Worm (Caenorhabditis elegans) whole organism, L1 larva: ENCODE data around the gene Y73F8A.14.

Experiments
- dpl-1 ChIP-seq, 3 experiments: fragments of 150-350 bp in 2 of 3; sonication (generic microtip) in 1 of 3; optimal IDR thresholded peaks; 2 replicates each; lab custom pipeline; 2014 to 2017; ENCODE audit warnings: missing biosample characterization in 3 of 3, missing genetic modification characterization in 3 of 3, missing genetic modification reagents in 3 of 3
- fkh-10 ChIP-seq: sonication (generic microtip); optimal IDR thresholded peaks from 2 replicates; lab custom pipeline; 2017; ENCODE audit warnings: missing biosample characterization, missing genetic modification reagents, missing genetic modification characterization
- lin-13 ChIP-seq: fragments of 150-350 bp; optimal IDR thresholded peaks from 2 replicates; lab custom pipeline; 2014; ENCODE audit warnings: missing biosample characterization, missing genetic modification reagents, missing genetic modification characterization
- lin-15B ChIP-seq: fragments of 150-350 bp; sonication (generic microtip); optimal IDR thresholded peaks from 3 replicates; lab custom pipeline; 2014; ENCODE audit warnings: missing biosample characterization, missing genetic modification characterization
- lin-39 ChIP-seq: fragments of 150-350 bp; optimal IDR thresholded peaks from 2 replicates; lab custom pipeline; 2014; ENCODE audit warnings: missing biosample characterization, missing genetic modification reagents, missing genetic modification characterization
- lsy-2 ChIP-seq, 2 experiments: fragments of 150-350 bp; optimal IDR thresholded peaks; 2 replicates each; lab custom pipeline; 2014; ENCODE audit warnings: missing biosample characterization in 2 of 2, missing genetic modification characterization in 2 of 2
- pqm-1 ChIP-seq: sonication (generic microtip); optimal IDR thresholded peaks from 3 replicates; lab custom pipeline; 2017; ENCODE audit warnings: missing biosample characterization, missing genetic modification characterization
- ztf-11 ChIP-seq, 2 experiments: sonication (generic microtip); optimal IDR thresholded peaks; 2 replicates each; lab custom pipeline; 2016 to 2017; ENCODE audit warnings: missing genetic modification characterization in 2 of 2, missing biosample characterization in 1 of 2, missing compliant biosample characterization in 1 of 2

DNA sequence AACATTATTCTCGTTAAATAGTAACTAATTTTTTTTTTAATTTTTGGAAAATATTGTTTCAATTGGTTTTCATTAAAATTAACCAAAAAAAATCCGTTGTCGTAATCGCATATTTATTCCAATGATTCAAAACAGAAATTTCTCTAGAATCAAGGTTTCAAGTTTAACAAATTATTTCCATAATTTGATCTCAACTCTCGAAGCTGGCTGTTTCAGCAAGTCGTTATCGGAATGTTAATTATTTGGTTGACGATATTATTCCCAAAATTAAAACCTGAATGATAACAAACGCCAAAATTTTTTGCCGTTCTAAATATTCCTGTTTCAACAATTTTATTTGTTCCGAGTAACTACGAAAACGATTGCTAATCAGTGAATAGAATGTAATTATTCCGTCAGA, 18.8 kb downstream of the Y73F8A.14 start:
- TF ChIP-seq ztf-11 (tag; optimal IDR thresholded peaks at IDR 0.05; lab: Kevin White, UChicago) (no peak), fkh-10 (GFP tag; lab: Kevin White, UChicago) (no peak), lin-15B (tag; lab: Kevin White, UChicago) (no peak), lsy-2 (tag; optimal IDR thresholded peaks at IDR 0.05; lab: Kevin White, UChicago) (no peak), pqm-1 (no peak), lin-39 (tag; lab: Kevin White, UChicago) (no peak), dpl-1 (GFP tag; optimal IDR thresholded peaks at IDR 0.05; lab: Kevin White, UChicago) (no peak), lin-13 (no peak)
